Worm (Caenorhabditis elegans) whole organism, L1 larva: Measurements from ENCODE around the gene R10H10.4.
A peak's percentile ranks its signal among the peaks of the same experiment; 100 is the strongest.

Experiments used
- Y116A8C.19 ChIP-seq: sonication (generic microtip); optimal IDR thresholded peaks from 2 replicates; lab custom pipeline; 2016; ENCODE audit warnings: missing compliant biosample characterization, missing genetic modification characterization, borderline replicate concordance
- aly-2 ChIP-seq: fragments of 150-350 bp; optimal IDR thresholded peaks from 2 replicates; lab custom pipeline; 2014; ENCODE audit warnings: missing biosample characterization, missing genetic modification characterization
- ceh-63 ChIP-seq: fragments of 200-800 bp; sonication (Bioruptor generic); optimal IDR thresholded peaks from 2 replicates; lab custom pipeline; 2018; ENCODE audit warnings: mild to moderate bottlenecking, missing genetic modification characterization, missing compliant biosample characterization
- ceh-8 ChIP-seq: fragments of 200-800 bp; sonication (Bioruptor generic); optimal IDR thresholded peaks from 2 replicates; lab custom pipeline; 2018; ENCODE audit warnings: mild to moderate bottlenecking, missing genetic modification characterization, moderate library complexity, missing compliant biosample characterization
- ceh-90 ChIP-seq: sonication (generic microtip); optimal IDR thresholded peaks from 2 replicates; lab custom pipeline; 2016; ENCODE audit warnings: missing genetic modification characterization, missing compliant biosample characterization
- ces-1 ChIP-seq: fragments of 150-350 bp; optimal IDR thresholded peaks from 2 replicates; lab custom pipeline; 2014; ENCODE audit warnings: missing biosample characterization, missing genetic modification reagents, missing genetic modification characterization
- efl-1 ChIP-seq, 4 experiments: fragments of 150-350 bp; optimal IDR thresholded peaks in 3 of 4; peaks in 1 of 4; 1 replicate in 1 of 4; 2 replicates in 3 of 4; lab custom pipeline; 2014; ENCODE audit warnings: missing biosample characterization in 2 of 4, missing genetic modification characterization in 2 of 4, missing genetic modification reagents in 2 of 4
- egl-13 ChIP-seq: sonication (generic microtip); optimal IDR thresholded peaks from 2 replicates; lab custom pipeline; 2016; ENCODE audit warnings: missing genotype, missing genetic modification reagents, missing genetic modification characterization, missing compliant biosample characterization
- egl-27 ChIP-seq, 2 experiments: fragments of 150-350 bp in 1 of 2; sonication (generic microtip); optimal IDR thresholded peaks; 3 replicates each; lab custom pipeline; 2017 to 2018; ENCODE audit warnings: missing biosample characterization in 2 of 2, missing genetic modification characterization in 2 of 2, missing genetic modification reagents in 2 of 2
- elt-2 ChIP-seq: sonication (generic microtip); optimal IDR thresholded peaks from 2 replicates; lab custom pipeline; 2016; ENCODE audit warnings: missing genetic modification characterization, mild to moderate bottlenecking, inconsistent platforms, missing compliant biosample characterization, missing genetic modification reagents
- ets-5 ChIP-seq: fragments of 200-800 bp; sonication (Bioruptor generic); IDR thresholded peaks from 2 replicates; pipeline ENCODE4 v1.3.6; 2022; ENCODE audit warnings: missing genetic modification characterization, missing compliant biosample characterization
- fkh-10 ChIP-seq: sonication (generic microtip); optimal IDR thresholded peaks from 2 replicates; lab custom pipeline; 2017; ENCODE audit warnings: missing biosample characterization, missing genetic modification reagents, missing genetic modification characterization
- fkh-8 ChIP-seq: sonication (generic microtip); optimal IDR thresholded peaks from 2 replicates; lab custom pipeline; 2016; ENCODE audit warnings: mild to moderate bottlenecking, missing genetic modification characterization, missing compliant biosample characterization
- hlh-17 ChIP-seq: fragments of 200-800 bp; sonication (Bioruptor generic); optimal IDR thresholded peaks from 2 replicates; lab custom pipeline; 2018; ENCODE audit warnings: missing genetic modification characterization, mild to moderate bottlenecking, missing compliant biosample characterization, moderate library complexity, borderline replicate concordance
- hlh-4 ChIP-seq: sonication (generic microtip); optimal IDR thresholded peaks from 2 replicates; lab custom pipeline; 2016; ENCODE audit warnings: mild to moderate bottlenecking, missing genetic modification characterization, missing compliant biosample characterization
- jun-1 ChIP-seq: fragments of 150-350 bp; optimal IDR thresholded peaks from 2 replicates; lab custom pipeline; 2014; ENCODE audit warnings: missing biosample characterization, missing genetic modification reagents, missing genetic modification characterization
- mdl-1 ChIP-seq, 2 experiments: fragments of 150-350 bp; optimal IDR thresholded peaks; 2 replicates each; lab custom pipeline; 2014 to 2017; ENCODE audit warnings: missing biosample characterization in 2 of 2, missing genetic modification characterization in 2 of 2, inconsistent platforms in 1 of 2
- mef-2 ChIP-seq: fragments of 150-350 bp; optimal IDR thresholded peaks from 2 replicates; lab custom pipeline; 2014; ENCODE audit warnings: missing biosample characterization, missing genetic modification characterization
- mep-1 ChIP-seq: fragments of 150-350 bp; optimal IDR thresholded peaks from 2 replicates; lab custom pipeline; 2014; ENCODE audit warnings: missing biosample characterization, missing genetic modification characterization
- nhr-12 ChIP-seq: sonication (generic microtip); optimal IDR thresholded peaks from 2 replicates; lab custom pipeline; 2017; ENCODE audit warnings: missing biosample characterization, missing genetic modification characterization
- nhr-19 ChIP-seq: fragments of 200-800 bp; sonication (Bioruptor generic); conservative IDR thresholded peaks from 2 replicates; pipeline ENCODE4 v1.3.6; 2022; ENCODE audit warnings: missing genetic modification characterization, missing compliant biosample characterization
- nhr-237 ChIP-seq: fragments of 150-350 bp; optimal IDR thresholded peaks from 2 replicates; lab custom pipeline; 2014; ENCODE audit warnings: missing biosample characterization, missing genetic modification characterization
- nhr-77 ChIP-seq: fragments of 150-350 bp; optimal IDR thresholded peaks from 2 replicates; lab custom pipeline; 2014; ENCODE audit warnings: missing biosample characterization, missing genetic modification characterization
- nhr-84 ChIP-seq: sonication (generic microtip); optimal IDR thresholded peaks from 2 replicates; lab custom pipeline; 2017; ENCODE audit warnings: missing biosample characterization, missing genetic modification characterization
- nhr-85 ChIP-seq: sonication (generic microtip); peaks from one replicate; lab custom pipeline; 2016; ENCODE audit warnings: missing genetic modification characterization, inconsistent platforms, missing compliant biosample characterization
- pag-3 ChIP-seq: sonication (generic microtip); optimal IDR thresholded peaks from 2 replicates; lab custom pipeline; 2017; ENCODE audit warnings: missing genetic modification characterization, mild to moderate bottlenecking, missing compliant biosample characterization, antibody characterized with exemption, borderline replicate concordance; ENCODE audit not compliant: insufficient read depth
- rnt-1 ChIP-seq: sonication (generic microtip); optimal IDR thresholded peaks from 2 replicates; lab custom pipeline; 2016; ENCODE audit warnings: mild to moderate bottlenecking, missing genetic modification characterization, moderate library complexity, missing compliant biosample characterization
- snpc-4 ChIP-seq: fragments of 150-350 bp; optimal IDR thresholded peaks from 2 replicates; lab custom pipeline; 2014; ENCODE audit warnings: missing biosample characterization, missing genetic modification characterization
- snu-23 ChIP-seq: sonication (generic microtip); optimal IDR thresholded peaks from 2 replicates; lab custom pipeline; 2016; ENCODE audit warnings: missing genetic modification characterization, missing compliant biosample characterization
- sox-4 ChIP-seq: sonication (generic microtip); optimal IDR thresholded peaks from 2 replicates; lab custom pipeline; 2016; ENCODE audit warnings: missing genetic modification characterization, missing compliant biosample characterization
- sup-37 ChIP-seq: fragments of 200-800 bp; sonication (Bioruptor generic); optimal IDR thresholded peaks from 2 replicates; lab custom pipeline; 2018; ENCODE audit warnings: mild to moderate bottlenecking, missing genetic modification characterization, missing compliant biosample characterization
- swsn-7 ChIP-seq: sonication (generic microtip); optimal IDR thresholded peaks from 2 replicates; lab custom pipeline; 2016; ENCODE audit warnings: missing genetic modification characterization, missing compliant biosample characterization
- tbx-2 ChIP-seq: sonication (generic microtip); optimal IDR thresholded peaks from 2 replicates; lab custom pipeline; 2016; ENCODE audit warnings: missing genetic modification characterization, missing compliant biosample characterization
- unc-62 ChIP-seq: fragments of 150-350 bp; optimal IDR thresholded peaks from 2 replicates; lab custom pipeline; 2014; ENCODE audit warnings: missing biosample characterization, missing genetic modification reagents, missing genetic modification characterization
- unc-86 ChIP-seq: sonication (generic microtip); optimal IDR thresholded peaks from 2 replicates; lab custom pipeline; 2016; ENCODE audit warnings: missing genetic modification characterization, missing compliant biosample characterization
- xbp-1 ChIP-seq: sonication (generic microtip); optimal IDR thresholded peaks from 2 replicates; lab custom pipeline; 2016; ENCODE audit warnings: missing genetic modification characterization, missing compliant biosample characterization
- zag-1 ChIP-seq: fragments of 150-350 bp; optimal IDR thresholded peaks from 2 replicates; lab custom pipeline; 2014; ENCODE audit warnings: missing biosample characterization, missing genetic modification characterization
- zip-4 ChIP-seq: fragments of 200-800 bp; sonication (Bioruptor generic); optimal IDR thresholded peaks from 2 replicates; lab custom pipeline; 2018; ENCODE audit warnings: mild to moderate bottlenecking, missing genetic modification characterization, moderate library complexity, missing compliant biosample characterization
- ztf-4 ChIP-seq: fragments of 150-350 bp; optimal IDR thresholded peaks from 2 replicates; lab custom pipeline; 2014; ENCODE audit warnings: missing biosample characterization, missing genetic modification characterization

Gene R10H10.4

DNA sequence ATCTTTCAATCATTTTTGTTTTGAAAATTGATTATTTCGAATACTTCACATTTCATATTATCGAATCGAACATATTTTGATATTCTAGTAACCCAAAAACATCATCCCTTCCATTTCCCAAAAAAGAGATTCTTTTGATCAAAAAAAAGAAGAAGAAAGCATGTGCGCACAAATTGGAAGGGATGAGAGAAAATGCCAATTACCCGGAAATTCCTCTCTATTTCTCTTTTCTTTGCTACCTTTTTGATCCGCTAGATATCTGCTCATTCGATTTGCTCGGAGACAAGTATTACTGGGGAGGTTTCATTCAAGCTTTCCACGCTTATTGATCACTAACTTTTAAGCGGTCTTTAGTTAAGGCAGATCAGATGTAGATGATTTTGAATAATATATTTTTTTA, 2.1 kb upstream of the R10H10.4 start (continued):
- no peak for TF ChIP-seq aly-2
- TF ChIP-seq fkh-8 (tag; lab: Kevin White, UChicago), result peak; percentile 44
- TF ChIP-seq nhr-19 (GFP tag; lab: Robert Waterston, UW), result no peak
- peak; percentile 63 for TF ChIP-seq fkh-10
- no peak for TF ChIP-seq zip-4
- TF ChIP-seq ceh-90, result no peak
- no peak for TF ChIP-seq pag-3 (tag; lab: Kevin White, UChicago)
- no peak for TF ChIP-seq hlh-4 (tag; lab: Kevin White, UChicago)
- no peak for TF ChIP-seq nhr-237 (tag; lab: Kevin White, UChicago)
- TF ChIP-seq rnt-1 (tag; lab: Kevin White, UChicago), result no peak
- TF ChIP-seq ztf-4 (tag; lab: Kevin White, UChicago), result no peak
- no peak for TF ChIP-seq unc-86 (tag; lab: Kevin White, UChicago)
- TF ChIP-seq tbx-2 (tag; lab: Kevin White, UChicago), result peak; percentile 3
- TF ChIP-seq mep-1 (tag; lab: Kevin White, UChicago), result no peak
- TF ChIP-seq ceh-63 (GFP tag; lab: Kevin White, UChicago), result no peak
- TF ChIP-seq unc-62 (GFP tag; lab: Kevin White, UChicago), result no peak
- no peak for TF ChIP-seq zag-1 (tag; lab: Kevin White, UChicago)
- no peak for TF ChIP-seq efl-1 (optimal IDR thresholded peaks at IDR 0.05; lab: Kevin White, UChicago)
- TF ChIP-seq efl-1 (GFP tag; optimal IDR thresholded peaks at IDR 0.05 in 1 of 2; lab: Kevin White, UChicago), result no peak

- TF ChIP-seq jun-1 (tag; lab: Kevin White, UChicago) (no peak), sox-4 (tag; lab: Kevin White, UChicago) (no peak), fkh-10 (no peak), ceh-90 (no peak), swsn-7 (no peak), mdl-1 (tag; optimal IDR thresholded peaks at IDR 0.05; lab: Kevin White, UChicago) (no peak), snu-23 (GFP tag; lab: Kevin White, UChicago) (no peak), nhr-12 (tag; lab: Kevin White, UChicago) (no peak), mef-2 (no peak), xbp-1 (tag; lab: Kevin White, UChicago) (no peak)
These were observed 2.9 kb downstream of the R10H10.4 start, which contains the start of gene spe-26 for ce11 chrIV:10391827-10392226. TSS of gene spe-26 (minus strand) at chrIV:10391927.

DNA sequence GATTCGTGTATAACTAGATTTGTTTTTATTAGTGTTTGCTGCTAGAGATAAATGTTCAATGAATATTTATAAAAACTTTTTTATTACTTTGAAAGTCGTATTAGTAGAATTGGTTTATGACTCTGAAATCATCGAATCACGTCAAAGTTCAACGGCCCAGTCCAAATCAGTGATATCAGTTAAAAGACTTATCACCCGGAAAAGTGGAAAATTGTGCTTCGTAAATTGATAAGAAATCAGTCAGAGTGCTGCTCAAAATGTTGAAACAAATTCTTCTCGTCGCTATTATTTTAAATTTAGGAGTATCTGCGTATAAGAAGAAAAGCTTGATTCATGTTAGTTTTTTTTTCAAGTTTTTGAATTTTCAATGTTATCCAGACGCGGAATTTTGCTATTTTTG, 6.5 kb downstream of the R10H10.4 start, which contains the start of gene R10H10.3:
TSS of gene R10H10.3 (plus strand) at position 243 of the 400 bp plus-strand sequence.
- TF ChIP-seq elt-2, result peak; percentile 43
- TF ChIP-seq ztf-4 (tag; lab: Kevin White, UChicago), result no peak
- TF ChIP-seq, all 84 proteins: peak for 1

ce11 chrIV:10387113-10387512, 7.6 kb downstream of the R10H10.4 start, which contains the start of gene nfu-1:
TSS of gene nfu-1 (plus strand) at chrIV:10387413.
- TF ChIP-seq pag-3 (tag; lab: Kevin White, UChicago) (no peak), aly-2 (peak; percentile 27)

DNA sequence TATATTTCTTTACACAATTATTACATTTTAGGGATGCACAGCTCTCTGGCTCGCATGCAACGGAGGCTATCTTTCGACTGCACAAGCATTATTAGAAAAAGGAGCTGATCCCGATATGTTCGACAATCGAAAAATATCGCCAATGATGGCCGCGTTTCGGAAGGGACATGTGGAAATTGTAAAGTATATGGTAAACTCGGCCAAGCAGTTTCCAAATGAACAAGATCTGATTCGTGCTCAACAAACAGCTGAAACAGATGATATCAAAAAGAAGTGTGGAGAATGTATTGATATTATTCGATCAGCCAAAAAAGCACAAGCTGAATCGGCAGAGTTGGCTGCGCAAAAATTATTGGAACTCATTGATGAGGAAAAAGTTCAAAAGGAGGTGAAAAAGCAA, 11.9 kb downstream of the R10H10.4 start:
- TF ChIP-seq hlh-17 (no peak), nhr-85 (tag; lab: Kevin White, UChicago) (no peak), nhr-77 (no peak), sup-37 (GFP tag; lab: Kevin White, UChicago) (no peak), Y116A8C.19 (no peak), ets-5 (GFP tag; lab: Robert Waterston, UW) (no peak), unc-86 (tag; lab: Kevin White, UChicago) (no peak), nhr-84 (tag; lab: Kevin White, UChicago) (no peak), ces-1 (GFP tag; lab: Kevin White, UChicago) (no peak), egl-27 (tag; optimal IDR thresholded peaks at IDR 0.05; lab: Kevin White, UChicago) (no peak), snpc-4 (no peak), ceh-8 (GFP tag; lab: Kevin White, UChicago) (no peak), nhr-19 (GFP tag; lab: Robert Waterston, UW) (no peak), egl-13 (no peak), ztf-4 (tag; lab: Kevin White, UChicago) (no peak), nhr-237 (tag; lab: Kevin White, UChicago) (no peak)
